Worm (Caenorhabditis elegans) whole organism, young adult: Measurements from ENCODE around the gene sdz-7.

Source experiments
- F55B11.4 ChIP-seq: sonication (generic microtip); optimal IDR thresholded peaks from 2 replicates; lab custom pipeline; 2016; ENCODE audit warnings: missing compliant biosample characterization, missing genetic modification characterization, borderline replicate concordance; ENCODE audit not compliant: insufficient read depth
- F57C9.4 ChIP-seq: sonication (generic microtip); optimal IDR thresholded peaks from 2 replicates; lab custom pipeline; 2017; ENCODE audit warnings: mild to moderate bottlenecking, missing genetic modification characterization, missing compliant biosample characterization
- Y53F4B.3 ChIP-seq: fragments of 200-800 bp; sonication (Bioruptor generic); IDR thresholded peaks from 2 replicates; pipeline ENCODE4 v1.3.6; 2022; ENCODE audit warnings: missing genetic modification reagents, missing genetic modification characterization, missing compliant biosample characterization
- ceh-79 ChIP-seq: sonication (generic microtip); optimal IDR thresholded peaks from 2 replicates; lab custom pipeline; 2017; ENCODE audit warnings: mild to moderate bottlenecking, missing genetic modification characterization, missing compliant biosample characterization
- efl-1 ChIP-seq: fragments of 150-350 bp; optimal IDR thresholded peaks from 2 replicates; lab custom pipeline; 2014; ENCODE audit warnings: missing biosample characterization, missing genetic modification reagents, missing genetic modification characterization
- hmg-20 ChIP-seq: fragments of 200-800 bp; sonication (Bioruptor generic); IDR thresholded peaks from 2 replicates; pipeline ENCODE4 v1.3.6; 2022; ENCODE audit warnings: missing genetic modification reagents, missing genetic modification characterization, missing compliant biosample characterization
- hrde-1 ChIP-seq: sonication (generic microtip); optimal IDR thresholded peaks from 2 replicates; lab custom pipeline; 2016; ENCODE audit warnings: missing genetic modification characterization, mild to moderate bottlenecking, missing compliant biosample characterization, moderate library complexity, missing genotype, missing genetic modification reagents, borderline replicate concordance
- lin-40 ChIP-seq: sonication (generic microtip); optimal IDR thresholded peaks from 2 replicates; lab custom pipeline; 2016; ENCODE audit warnings: missing genetic modification characterization, mild to moderate bottlenecking, missing compliant biosample characterization, missing genotype, missing genetic modification reagents
- madf-3 ChIP-seq: fragments of 200-800 bp; sonication (Bioruptor generic); IDR thresholded peaks from 2 replicates; pipeline ENCODE4 v1.3.6; 2022; ENCODE audit warnings: missing genetic modification reagents, missing genetic modification characterization, missing compliant biosample characterization
- repo-1 ChIP-seq: sonication (generic microtip); optimal IDR thresholded peaks from 2 replicates; lab custom pipeline; 2017; ENCODE audit warnings: mild to moderate bottlenecking, missing genetic modification characterization, missing compliant biosample characterization

DNA sequence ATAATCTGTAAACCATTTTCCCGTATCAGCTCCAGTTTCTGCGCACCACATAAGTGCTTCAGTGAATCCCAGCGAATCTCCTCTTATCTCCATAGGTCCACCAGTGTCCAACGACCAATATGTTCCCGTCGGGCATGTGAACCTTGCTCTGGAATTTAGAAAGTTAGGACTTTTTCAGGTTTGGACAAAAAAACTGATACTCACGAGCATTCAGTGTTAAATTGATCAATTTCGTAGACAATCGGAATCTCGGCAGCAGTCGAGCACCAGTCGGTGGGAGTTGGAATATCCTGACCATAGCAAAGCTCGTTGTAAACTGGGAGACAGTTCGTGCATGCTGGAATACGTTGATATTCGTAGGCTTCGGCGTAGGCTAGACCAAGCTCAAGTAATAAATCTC is 48.2 kb downstream of the sdz-7 start:
- TF ChIP-seq hmg-20 (GFP tag; lab: Robert Waterston, UW) = no peak
- TF ChIP-seq Y53F4B.3 (GFP tag; lab: Robert Waterston, UW) = no peak
- TF ChIP-seq F57C9.4 = no peak
- no peak for TF ChIP-seq F55B11.4 (tag; lab: Kevin White, UChicago)
- no peak for TF ChIP-seq ceh-79 (tag; lab: Kevin White, UChicago)
- no peak for TF ChIP-seq hrde-1 (tag; lab: Kevin White, UChicago)
- TF ChIP-seq efl-1 = no peak
- TF ChIP-seq lin-40 = no peak
- no peak for TF ChIP-seq madf-3 (GFP tag; lab: Robert Waterston, UW)
- no peak for TF ChIP-seq repo-1 (tag; lab: Kevin White, UChicago)
